Worm (Caenorhabditis elegans) whole organism, late embryonic: ENCODE data around the gene dsl-1.

Experiments
- K02D7.2 ChIP-seq: sonication (generic microtip); optimal IDR thresholded peaks from 2 replicates; lab custom pipeline; 2017; ENCODE audit warnings: mild to moderate bottlenecking, missing genetic modification characterization, missing compliant biosample characterization
- ahr-1 ChIP-seq: sonication (generic microtip); optimal IDR thresholded peaks from 2 replicates; lab custom pipeline; 2016; ENCODE audit warnings: missing genetic modification characterization, missing compliant biosample characterization
- ama-1 ChIP-seq: fragments of 150-350 bp; optimal IDR thresholded peaks from 2 replicates; lab custom pipeline; 2014
- ceh-14 ChIP-seq: sonication (generic microtip); optimal IDR thresholded peaks from 2 replicates; lab custom pipeline; 2016; ENCODE audit warnings: missing genotype, missing genetic modification characterization, missing compliant biosample characterization
- ceh-19 ChIP-seq: fragments of 200-800 bp; sonication (Bioruptor generic); optimal IDR thresholded peaks from 2 replicates; lab custom pipeline; 2018; ENCODE audit warnings: mild to moderate bottlenecking, missing genetic modification characterization, missing compliant biosample characterization
- ceh-2 ChIP-seq: sonication (generic microtip); optimal IDR thresholded peaks from 2 replicates; lab custom pipeline; 2016; ENCODE audit warnings: missing genotype, missing genetic modification characterization, missing compliant biosample characterization
- ceh-24 ChIP-seq: sonication (generic microtip); optimal IDR thresholded peaks from 2 replicates; lab custom pipeline; 2016; ENCODE audit warnings: mild to moderate bottlenecking, missing genetic modification characterization, missing compliant biosample characterization
- ceh-30 ChIP-seq: fragments of 150-350 bp; optimal IDR thresholded peaks from 2 replicates; lab custom pipeline; 2014; ENCODE audit warnings: missing biosample characterization, missing genetic modification characterization
- ceh-9 ChIP-seq: sonication (generic microtip); optimal IDR thresholded peaks from 2 replicates; lab custom pipeline; 2016; ENCODE audit warnings: mild to moderate bottlenecking, missing genetic modification characterization, inconsistent platforms, missing compliant biosample characterization
- che-1 ChIP-seq: sonication (generic microtip); optimal IDR thresholded peaks from 2 replicates; lab custom pipeline; 2016; ENCODE audit warnings: mild to moderate bottlenecking, missing genetic modification characterization, missing compliant biosample characterization
- dmd-4 ChIP-seq: sonication (generic microtip); optimal IDR thresholded peaks from 2 replicates; lab custom pipeline; 2016; ENCODE audit warnings: borderline replicate concordance, missing genetic modification characterization, missing compliant biosample characterization
- dve-1 ChIP-seq: sonication (generic microtip); optimal IDR thresholded peaks from 2 replicates; lab custom pipeline; 2017; ENCODE audit warnings: antibody characterized with exemption, mild to moderate bottlenecking, missing genetic modification characterization, missing compliant biosample characterization
- elt-2 ChIP-seq: sonication (generic microtip); optimal IDR thresholded peaks from 2 replicates; lab custom pipeline; 2016; ENCODE audit warnings: missing genetic modification reagents, missing genetic modification characterization, missing compliant biosample characterization
- elt-4 ChIP-seq: sonication (generic microtip); optimal IDR thresholded peaks from 2 replicates; lab custom pipeline; 2016; ENCODE audit warnings: missing genetic modification characterization, missing compliant biosample characterization
- ets-4 ChIP-seq: sonication (generic microtip); optimal IDR thresholded peaks from 2 replicates; lab custom pipeline; 2016; ENCODE audit warnings: missing genetic modification characterization, missing compliant biosample characterization
- fkh-10 ChIP-seq: fragments of 150-350 bp; optimal IDR thresholded peaks from 2 replicates; lab custom pipeline; 2014; ENCODE audit warnings: missing biosample characterization, missing genetic modification reagents, missing genetic modification characterization
- gmeb-2 ChIP-seq: sonication (generic microtip); optimal IDR thresholded peaks from 2 replicates; lab custom pipeline; 2016; ENCODE audit warnings: missing genetic modification characterization, inconsistent platforms, missing compliant biosample characterization
- hlh-13 ChIP-seq: fragments of 200-800 bp; sonication (Bioruptor generic); optimal IDR thresholded peaks from 2 replicates; lab custom pipeline; 2018; ENCODE audit warnings: mild to moderate bottlenecking, missing genetic modification characterization, missing compliant biosample characterization
- hlh-15 ChIP-seq: sonication (generic microtip); optimal IDR thresholded peaks from 2 replicates; lab custom pipeline; 2016; ENCODE audit warnings: missing genetic modification characterization, missing compliant biosample characterization
- hlh-30 ChIP-seq: sonication (generic microtip); optimal IDR thresholded peaks from 2 replicates; lab custom pipeline; 2017; ENCODE audit warnings: antibody characterized with exemption, missing genetic modification characterization, missing compliant biosample characterization; ENCODE audit not compliant: insufficient read depth
- hlh-6 ChIP-seq: sonication (generic microtip); optimal IDR thresholded peaks from 2 replicates; lab custom pipeline; 2016; ENCODE audit warnings: missing genotype, missing genetic modification characterization, missing compliant biosample characterization
- lim-6 ChIP-seq: sonication (generic microtip); optimal IDR thresholded peaks from 2 replicates; lab custom pipeline; 2016; ENCODE audit warnings: missing genetic modification characterization, missing compliant biosample characterization
- lin-11 ChIP-seq: fragments of 200-800 bp; sonication (Bioruptor generic); optimal IDR thresholded peaks from 2 replicates; lab custom pipeline; 2018; ENCODE audit warnings: mild to moderate bottlenecking, missing genetic modification characterization, missing compliant biosample characterization
- mec-3 ChIP-seq: sonication (generic microtip); optimal IDR thresholded peaks from 2 replicates; lab custom pipeline; 2016; ENCODE audit warnings: borderline replicate concordance, missing genetic modification characterization, missing compliant biosample characterization
- nfya-1 ChIP-seq: sonication (generic microtip); optimal IDR thresholded peaks from 2 replicates; lab custom pipeline; 2017; ENCODE audit warnings: missing genetic modification characterization, mild to moderate bottlenecking, missing compliant biosample characterization, antibody characterized with exemption, moderate library complexity
- nhr-11 ChIP-seq: fragments of 150-350 bp; optimal IDR thresholded peaks from 2 replicates; lab custom pipeline; 2014; ENCODE audit warnings: missing biosample characterization, missing genetic modification characterization
- nhr-232 ChIP-seq: sonication (generic microtip); optimal IDR thresholded peaks from 2 replicates; lab custom pipeline; 2016; ENCODE audit warnings: missing genetic modification characterization, missing compliant biosample characterization
- pat-9 ChIP-seq: fragments of 200-800 bp; sonication (Bioruptor generic); optimal IDR thresholded peaks from 2 replicates; lab custom pipeline; 2018; ENCODE audit warnings: mild to moderate bottlenecking, missing genetic modification characterization, moderate library complexity, missing compliant biosample characterization
- pax-1 ChIP-seq: fragments of 150-350 bp; optimal IDR thresholded peaks from 2 replicates; lab custom pipeline; 2014; ENCODE audit warnings: missing biosample characterization, missing genetic modification characterization
- pha-4 ChIP-seq: fragments of 150-350 bp; optimal IDR thresholded peaks from 2 replicates; lab custom pipeline; 2018; ENCODE audit warnings: missing biosample characterization, missing genetic modification reagents, missing genetic modification characterization
- ref-2 ChIP-seq: sonication (generic microtip); optimal IDR thresholded peaks from 2 replicates; lab custom pipeline; 2016; ENCODE audit warnings: missing genetic modification characterization, missing compliant biosample characterization
- sox-4 ChIP-seq: sonication (generic microtip); optimal IDR thresholded peaks from 2 replicates; lab custom pipeline; 2017; ENCODE audit warnings: mild to moderate bottlenecking, missing genetic modification characterization, inconsistent platforms, missing compliant biosample characterization
- tbx-2 ChIP-seq: sonication (generic microtip); optimal IDR thresholded peaks from 2 replicates; lab custom pipeline; 2016; ENCODE audit warnings: missing genetic modification characterization, missing compliant biosample characterization
- unc-42 ChIP-seq: sonication (generic microtip); optimal IDR thresholded peaks from 2 replicates; lab custom pipeline; 2016; ENCODE audit warnings: missing genotype, missing genetic modification characterization, missing compliant biosample characterization
- unc-86 ChIP-seq: sonication (generic microtip); optimal IDR thresholded peaks from 2 replicates; lab custom pipeline; 2016; ENCODE audit warnings: missing genetic modification characterization, missing compliant biosample characterization
- zip-5 ChIP-seq: sonication (generic microtip); optimal IDR thresholded peaks from 2 replicates; lab custom pipeline; 2016; ENCODE audit warnings: missing genetic modification characterization, missing compliant biosample characterization
- ztf-16 ChIP-seq: sonication (generic microtip); optimal IDR thresholded peaks from 2 replicates; lab custom pipeline; 2017; ENCODE audit warnings: missing genetic modification characterization, missing compliant biosample characterization

The dsl-1 gene

ce11 chrIV:1207980-1208379 lies at the start of gene dsl-1:
dsl-1 (minus strand) TSS chrIV:1208080.
- no peak for TF ChIP-seq nhr-232
- no peak for TF ChIP-seq hlh-30 (tag; lab: Kevin White, UChicago)
- TF ChIP-seq tbx-2 (tag; lab: Kevin White, UChicago), result no peak
- TF ChIP-seq pha-4 (tag; lab: Kevin White, UChicago), result no peak
- TF ChIP-seq sox-4 (tag; lab: Kevin White, UChicago), result no peak
- no peak for TF ChIP-seq lin-11
- no peak for TF ChIP-seq ztf-16
- TF ChIP-seq pat-9 (tag; lab: Kevin White, UChicago), result no peak
- no peak for TF ChIP-seq dve-1 (tag; lab: Kevin White, UChicago)
- no peak for TF ChIP-seq lim-6
- no peak for TF ChIP-seq pax-1
- TF ChIP-seq ceh-14 (tag; lab: Kevin White, UChicago), result no peak
- no peak for TF ChIP-seq ref-2 (tag; lab: Kevin White, UChicago)
- TF ChIP-seq elt-2 (tag; lab: Kevin White, UChicago), result no peak
- no peak for TF ChIP-seq ceh-2 (tag; lab: Kevin White, UChicago)
- TF ChIP-seq unc-42 (tag; lab: Kevin White, UChicago), result no peak
- TF ChIP-seq K02D7.2, result no peak
- no peak for TF ChIP-seq fkh-10 (GFP tag; lab: Kevin White, UChicago)
- TF ChIP-seq ama-1 (lab: Kevin White, UChicago), result no peak
- TF ChIP-seq, all 69 proteins: peak for 0

ce11 chrIV:1256723-1257122 lies 48.8 kb upstream of the dsl-1 start, which contains the start of gene clec-168:
clec-168 (plus strand) TSS chrIV:1256969.
- TF ChIP-seq hlh-6 (tag; lab: Kevin White, UChicago) (no peak), elt-4 (tag; lab: Kevin White, UChicago) (no peak), elt-2 (tag; lab: Kevin White, UChicago) (no peak), nhr-232 (no peak), ceh-24 (tag; lab: Kevin White, UChicago) (no peak), gmeb-2 (tag; lab: Kevin White, UChicago) (no peak), ceh-30 (no peak), mec-3 (tag; lab: Kevin White, UChicago) (no peak), ets-4 (tag; lab: Kevin White, UChicago) (no peak), nfya-1 (tag; lab: Kevin White, UChicago) (no peak), nhr-11 (tag; lab: Kevin White, UChicago) (no peak), pat-9 (tag; lab: Kevin White, UChicago) (no peak), ref-2 (tag; lab: Kevin White, UChicago) (no peak), unc-86 (no peak)

ce11 chrIV:1255632-1256031 lies 47.8 kb upstream of the dsl-1 start, which contains the start of gene clec-167:
clec-167 (minus strand) TSS chrIV:1255732.
- no peak for TF ChIP-seq ztf-16
- TF ChIP-seq nhr-11 (tag; lab: Kevin White, UChicago), result no peak

ce11 chrIV:1251242-1251911 lies 43.5 kb upstream of the dsl-1 start, which contains the start of the genes clec-166 and F38A1.6:
clec-166 (minus strand) TSS chrIV:1251342.
F38A1.6 (plus strand) TSS chrIV:1251861.
- TF ChIP-seq ceh-19 (GFP tag; lab: Kevin White, UChicago) (no peak), che-1 (tag; lab: Kevin White, UChicago) (no peak), zip-5 (no peak), hlh-13 (GFP tag; lab: Kevin White, UChicago) (no peak), tbx-2 (tag; lab: Kevin White, UChicago) (no peak), ceh-14 (tag; lab: Kevin White, UChicago) (no peak), ztf-16 (no peak), unc-42 (tag; lab: Kevin White, UChicago) (no peak), ahr-1 (tag; lab: Kevin White, UChicago) (no peak), dmd-4 (tag; lab: Kevin White, UChicago) (no peak), ceh-9 (tag; lab: Kevin White, UChicago) (no peak), hlh-15 (no peak), hlh-6 (tag; lab: Kevin White, UChicago) (no peak), lin-11 (no peak), ref-2 (tag; lab: Kevin White, UChicago) (no peak), hlh-30 (tag; lab: Kevin White, UChicago) (no peak)
- TF ChIP-seq, all 69 proteins: peak for 0
